Worm (Caenorhabditis elegans): ENCODE data around the gene arrd-8.
A peak's percentile ranks its signal among the peaks of the same experiment; 100 is the strongest.

Gene arrd-8

DNA sequence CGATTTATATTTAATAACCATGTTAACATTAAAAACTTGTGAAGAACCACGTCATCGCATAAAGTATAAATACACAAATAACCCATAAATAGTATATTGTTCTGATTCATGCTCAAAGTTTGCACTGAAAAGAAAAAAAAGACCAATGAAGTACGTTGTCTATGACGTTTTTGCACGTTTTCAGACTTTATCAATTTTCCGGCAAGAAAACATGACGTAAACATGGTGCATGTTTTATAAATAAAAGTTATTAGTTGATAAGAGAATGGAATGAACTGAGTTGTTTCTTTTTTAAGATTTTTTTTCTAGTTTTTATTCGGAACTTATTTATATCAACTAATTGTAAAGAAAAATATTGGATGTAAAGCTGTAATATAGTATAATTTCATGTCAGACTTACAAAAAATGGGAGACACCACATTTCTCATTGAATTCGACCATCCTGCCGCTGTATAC lies at the start of gene arrd-8:
Gene arrd-8, plus strand, starts transcription at position 406 of the 456 bp plus-strand sequence.
- TF ChIP-seq tab-1 (GFP tag; IDR thresholded peaks at IDR 0.05) = no peak
- no peak for TF ChIP-seq flt-1 (GFP tag; IDR thresholded peaks at IDR 0.05)
- TF ChIP-seq ztf-29 (GFP tag; IDR thresholded peaks at IDR 0.05) = no peak
- no peak for TF ChIP-seq med-1 (GFP tag; optimal IDR thresholded peaks at IDR 0.05; ENCODE audit: insufficient read depth)
- no peak for TF ChIP-seq klf-2 (GFP tag; conservative IDR thresholded peaks at IDR 0.05)
- no peak for TF ChIP-seq T22C8.4 (GFP tag; IDR thresholded peaks at IDR 0.05)
- TF ChIP-seq ref-1 (GFP tag; conservative IDR thresholded peaks at IDR 0.05) = no peak

- TF ChIP-seq med-1 (GFP tag; optimal IDR thresholded peaks at IDR 0.05; ENCODE audit: insufficient read depth) = no peak
- TF ChIP-seq tab-1 (GFP tag; IDR thresholded peaks at IDR 0.05) = no peak
- TF ChIP-seq T22C8.4 (GFP tag; IDR thresholded peaks at IDR 0.05) = no peak
- no peak for TF ChIP-seq cog-1 (tag; optimal IDR thresholded peaks at IDR 0.05)
- no peak for TF ChIP-seq flt-1 (GFP tag; IDR thresholded peaks at IDR 0.05)
- TF ChIP-seq klf-2 (GFP tag; conservative IDR thresholded peaks at IDR 0.05) = no peak
- TF ChIP-seq ztf-29 (GFP tag; IDR thresholded peaks at IDR 0.05) = no peak
- no peak for TF ChIP-seq ztf-23 (GFP tag; IDR thresholded peaks at IDR 0.05)
- no peak for TF ChIP-seq ref-1 (GFP tag; conservative IDR thresholded peaks at IDR 0.05)
Measured at ce11 chrII:12023315-12023878, 41.5 kb upstream of the arrd-8 start, which contains the start of gene Y17G7B.12. TSS of gene Y17G7B.12 (plus strand) at chrII:12023861.

- no peak for TF ChIP-seq ref-1 (GFP tag; conservative IDR thresholded peaks at IDR 0.05)
- no peak for TF ChIP-seq T22C8.4 (GFP tag; IDR thresholded peaks at IDR 0.05)
- no peak for TF ChIP-seq med-1 (GFP tag; optimal IDR thresholded peaks at IDR 0.05; ENCODE audit: insufficient read depth)
- no peak for TF ChIP-seq ztf-29 (GFP tag; IDR thresholded peaks at IDR 0.05)
- TF ChIP-seq flt-1 (GFP tag; IDR thresholded peaks at IDR 0.05) = no peak
- TF ChIP-seq ztf-23 (GFP tag; IDR thresholded peaks at IDR 0.05) = no peak
- TF ChIP-seq tab-1 (GFP tag; IDR thresholded peaks at IDR 0.05) = no peak
- no peak for TF ChIP-seq cog-1 (tag; optimal IDR thresholded peaks at IDR 0.05)
- no peak for TF ChIP-seq klf-2 (GFP tag; conservative IDR thresholded peaks at IDR 0.05)
Measured at ce11 chrII:12027697-12028245, 37.1 kb upstream of the arrd-8 start, which contains the start of gene Y17G7B.8. TSS of gene Y17G7B.8 (minus strand) at chrII:12027747.

DNA sequence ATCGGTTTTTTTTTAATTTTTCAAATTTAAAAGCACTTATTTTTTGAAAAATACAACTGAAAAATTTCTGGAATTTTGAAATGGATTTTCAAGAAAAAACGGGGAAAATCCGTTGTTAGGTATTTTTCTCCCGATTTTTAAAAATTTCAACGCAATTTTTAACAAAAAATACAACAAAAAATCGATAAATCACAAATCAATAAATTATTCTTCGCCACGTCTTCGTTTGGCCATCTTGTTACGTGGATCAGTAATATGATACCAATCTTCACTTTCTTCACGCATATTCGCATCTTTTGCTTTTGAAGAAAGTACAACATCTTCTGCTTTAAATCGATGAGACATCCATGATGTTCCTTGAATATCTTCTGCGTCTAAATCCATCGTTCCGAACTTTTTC lies 36.2 kb upstream of the arrd-8 start:
- TF ChIP-seq cog-1 (tag; optimal IDR thresholded peaks at IDR 0.05) (no peak), T22C8.4 (GFP tag; IDR thresholded peaks at IDR 0.05) (0 out of 2 replicates have a peak, but pooled peaks have one; percentile 17), ref-1 (GFP tag; conservative IDR thresholded peaks at IDR 0.05) (no peak)

DNA sequence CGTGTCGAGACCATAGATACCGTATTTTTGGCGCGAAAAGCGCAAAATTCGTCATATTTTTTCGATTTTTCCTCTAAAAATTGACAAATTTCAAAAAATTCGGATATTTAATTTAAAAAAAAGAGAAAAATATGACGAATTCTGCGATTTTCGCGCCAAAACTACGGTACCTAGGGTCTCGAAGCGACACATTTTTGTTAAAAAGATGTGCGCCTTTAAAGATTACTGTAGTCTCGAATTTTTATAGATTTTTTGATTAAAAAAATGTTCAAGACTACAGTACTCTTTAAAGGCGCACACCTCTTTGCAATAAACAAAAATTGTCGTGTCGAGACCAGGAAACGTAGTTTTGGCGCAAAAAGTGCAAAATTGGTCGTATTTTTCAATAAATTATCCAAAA lies 28.8 kb upstream of the arrd-8 start:
- TF ChIP-seq tab-1 (GFP tag; IDR thresholded peaks at IDR 0.05) = no peak
- no peak for TF ChIP-seq ztf-29 (GFP tag; IDR thresholded peaks at IDR 0.05)
- TF ChIP-seq ref-1 (GFP tag; conservative IDR thresholded peaks at IDR 0.05) = no peak
- no peak for TF ChIP-seq klf-2 (GFP tag; conservative IDR thresholded peaks at IDR 0.05)
- TF ChIP-seq ztf-23 (GFP tag; IDR thresholded peaks at IDR 0.05) = no peak
- TF ChIP-seq med-1 (GFP tag; optimal IDR thresholded peaks at IDR 0.05; ENCODE audit: insufficient read depth) = no peak
- TF ChIP-seq cog-1 (tag; optimal IDR thresholded peaks at IDR 0.05) = no peak
- no peak for TF ChIP-seq T22C8.4 (GFP tag; IDR thresholded peaks at IDR 0.05)
- TF ChIP-seq flt-1 (GFP tag; IDR thresholded peaks at IDR 0.05) = no peak

DNA sequence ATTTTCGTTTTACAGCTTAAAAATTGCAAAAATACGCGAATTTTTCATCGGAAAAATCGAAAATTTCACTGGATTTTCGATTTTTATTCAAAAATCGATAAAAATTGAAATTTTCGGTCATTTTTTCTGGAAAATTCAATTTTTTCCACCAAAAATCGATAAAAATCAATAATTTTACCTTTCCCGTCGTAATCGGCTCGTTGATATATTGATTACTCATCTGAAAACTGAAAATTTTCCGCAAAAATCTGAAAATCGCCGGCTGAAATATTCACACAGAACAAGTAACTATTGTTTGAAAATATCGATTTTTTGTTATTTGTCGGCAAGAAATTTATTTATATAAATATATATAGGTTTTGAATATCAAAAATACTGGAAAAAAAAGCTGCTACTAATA lies 28.4 kb upstream of the arrd-8 start, which contains the start of gene cyn-16:
Gene cyn-16, minus strand, starts transcription at position 227 of the 400 bp plus-strand sequence.
- TF ChIP-seq ref-1 (GFP tag; conservative IDR thresholded peaks at IDR 0.05) (no peak), cog-1 (tag; optimal IDR thresholded peaks at IDR 0.05) (no peak), ztf-23 (GFP tag; IDR thresholded peaks at IDR 0.05) (no peak), ztf-29 (GFP tag; IDR thresholded peaks at IDR 0.05) (no peak), med-1 (GFP tag; optimal IDR thresholded peaks at IDR 0.05; ENCODE audit: insufficient read depth) (no peak), klf-2 (GFP tag; conservative IDR thresholded peaks at IDR 0.05) (no peak), T22C8.4 (GFP tag; IDR thresholded peaks at IDR 0.05) (0 out of 2 replicates have a peak, but pooled peaks have one; percentile 15), flt-1 (GFP tag; IDR thresholded peaks at IDR 0.05) (no peak)

ce11 chrII:12039039-12039438 lies 25.8 kb upstream of the arrd-8 start, which contains the start of gene tpi-1:
TSS of gene tpi-1 (minus strand) at chrII:12039139.
- no peak for TF ChIP-seq cog-1 (tag; optimal IDR thresholded peaks at IDR 0.05)
- TF ChIP-seq ztf-29 (GFP tag; IDR thresholded peaks at IDR 0.05) = no peak
- no peak for TF ChIP-seq med-1 (GFP tag; optimal IDR thresholded peaks at IDR 0.05; ENCODE audit: insufficient read depth)
- TF ChIP-seq tab-1 (GFP tag; IDR thresholded peaks at IDR 0.05) = no peak
- TF ChIP-seq T22C8.4 (GFP tag; IDR thresholded peaks at IDR 0.05) = no peak
- no peak for TF ChIP-seq klf-2 (GFP tag; conservative IDR thresholded peaks at IDR 0.05)
- TF ChIP-seq flt-1 (GFP tag; IDR thresholded peaks at IDR 0.05) = no peak
- no peak for TF ChIP-seq ref-1 (GFP tag; conservative IDR thresholded peaks at IDR 0.05)
- TF ChIP-seq ztf-23 (GFP tag; IDR thresholded peaks at IDR 0.05) = no peak

- no peak for TF ChIP-seq ref-1 (GFP tag; conservative IDR thresholded peaks at IDR 0.05)
- no peak for TF ChIP-seq med-1 (GFP tag; optimal IDR thresholded peaks at IDR 0.05; ENCODE audit: insufficient read depth)
- no peak for TF ChIP-seq ztf-23 (GFP tag; IDR thresholded peaks at IDR 0.05)
- TF ChIP-seq tab-1 (GFP tag; IDR thresholded peaks at IDR 0.05) = no peak
- TF ChIP-seq klf-2 (GFP tag; conservative IDR thresholded peaks at IDR 0.05) = no peak
Measured at ce11 chrII:12040167-12040566, 24.7 kb upstream of the arrd-8 start.

DNA sequence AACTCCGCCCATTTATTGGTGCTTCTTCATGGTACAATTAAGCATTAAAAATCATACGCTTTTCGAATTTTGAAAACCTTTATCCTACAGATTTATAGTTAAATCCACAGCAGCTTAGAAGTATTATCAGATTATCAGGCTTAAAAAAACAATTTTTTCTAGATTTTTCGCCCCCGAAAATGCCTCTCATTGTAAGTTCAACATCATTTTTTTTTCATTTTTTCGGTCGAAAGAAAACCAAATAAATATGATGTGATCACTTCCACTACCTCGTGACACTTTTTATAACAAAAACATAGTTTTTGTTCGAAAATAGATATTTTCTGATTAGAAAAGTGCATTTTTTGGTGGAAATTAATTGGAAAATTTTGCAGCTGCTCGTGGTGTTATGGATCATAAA lies 23.8 kb upstream of the arrd-8 start:
- TF ChIP-seq cog-1 (tag; optimal IDR thresholded peaks at IDR 0.05) (no peak), tab-1 (GFP tag; IDR thresholded peaks at IDR 0.05) (no peak), T22C8.4 (GFP tag; IDR thresholded peaks at IDR 0.05) (no peak), ref-1 (GFP tag; conservative IDR thresholded peaks at IDR 0.05) (no peak), klf-2 (GFP tag; conservative IDR thresholded peaks at IDR 0.05) (no peak), ztf-23 (GFP tag; IDR thresholded peaks at IDR 0.05) (no peak), med-1 (GFP tag; optimal IDR thresholded peaks at IDR 0.05; ENCODE audit: insufficient read depth) (no peak), flt-1 (GFP tag; IDR thresholded peaks at IDR 0.05) (no peak), ztf-29 (GFP tag; IDR thresholded peaks at IDR 0.05) (no peak)
